Worm (Caenorhabditis elegans): ENCODE measurements around the gene Y110A2AL.6.
A peak's percentile ranks its signal among the peaks of the same experiment; 100 is the strongest.

Gene Y110A2AL.6

DNA sequence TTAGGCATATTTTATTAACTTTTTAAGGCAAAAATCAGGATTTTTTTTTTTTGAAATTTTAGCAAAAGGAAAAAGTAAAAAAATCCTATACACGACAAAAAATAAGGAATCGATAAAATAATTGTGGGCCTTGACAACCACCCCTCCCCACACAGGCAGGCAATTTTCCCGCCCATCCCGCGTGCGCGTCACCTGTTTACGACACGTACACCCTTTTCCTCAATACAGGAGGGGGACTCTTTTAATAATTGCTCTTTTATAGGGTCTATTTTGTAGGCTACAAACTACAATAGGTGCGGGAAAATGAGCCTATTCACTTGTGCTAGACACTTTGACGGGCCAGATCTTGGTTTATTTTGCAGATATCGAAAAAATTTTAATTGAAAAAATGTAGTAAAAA lies 8.9 kb downstream of the Y110A2AL.6 start:
- no peak for TF ChIP-seq pha-4 (tag; optimal IDR thresholded peaks at IDR 0.05)
- TF ChIP-seq unc-62 (GFP tag; optimal IDR thresholded peaks at IDR 0.05) = no peak
- TF ChIP-seq M03D4.4 (tag; optimal IDR thresholded peaks at IDR 0.05) = no peak
- no peak for TF ChIP-seq ham-2 (GFP tag; optimal IDR thresholded peaks at IDR 0.05)
- peak; percentile 81 for TF ChIP-seq hlh-1 (tag; optimal IDR thresholded peaks at IDR 0.05)
- TF ChIP-seq ceh-43 (GFP tag; optimal IDR thresholded peaks at IDR 0.05) = peak; percentile 61
- no peak for TF ChIP-seq unc-120 (tag; optimal IDR thresholded peaks at IDR 0.05; ENCODE audit: poor library complexity, severe bottlenecking)
- no peak for TF ChIP-seq ztf-11 (tag; optimal IDR thresholded peaks at IDR 0.05)
- TF ChIP-seq ceh-39 (tag; optimal IDR thresholded peaks at IDR 0.05) = peak; percentile 52
- TF ChIP-seq nhr-12 (tag; optimal IDR thresholded peaks at IDR 0.05) = peak; percentile 52
- TF ChIP-seq drap-1 (GFP tag; optimal IDR thresholded peaks at IDR 0.05) = no peak
- peak; percentile 34 for TF ChIP-seq mls-2 (tag; optimal IDR thresholded peaks at IDR 0.05)

- TF ChIP-seq ceh-39 (tag; optimal IDR thresholded peaks at IDR 0.05) (no peak), hlh-1 (tag; optimal IDR thresholded peaks at IDR 0.05) (peak; percentile 1)
These were observed 9.3 kb downstream of the Y110A2AL.6 start for ce11 chrII:2832098-2832497.

DNA sequence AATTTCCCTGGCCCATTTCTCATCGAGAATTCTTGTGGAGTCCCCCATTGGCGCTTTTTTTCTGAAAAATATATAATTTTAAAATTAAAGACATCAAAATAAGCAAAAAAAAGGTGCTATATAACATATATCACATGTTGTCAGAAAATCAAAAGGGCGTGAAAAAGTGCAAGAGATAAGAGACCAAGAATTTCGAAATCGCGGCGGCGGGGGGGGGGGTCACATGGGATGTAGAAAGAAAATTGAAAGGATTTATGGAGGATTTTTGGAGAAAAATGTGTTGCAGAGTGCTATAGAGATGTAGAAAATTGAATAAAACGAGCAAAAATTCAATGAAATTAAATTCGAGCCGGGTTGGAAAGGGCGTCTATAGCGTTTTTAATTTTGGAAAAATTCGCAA lies 10.3 kb downstream of the Y110A2AL.6 start, which contains the start of gene K12H6.6:
Gene K12H6.6, minus strand, starts transcription at position 61 of the 400 bp plus-strand sequence.
- TF ChIP-seq unc-120 (tag; optimal IDR thresholded peaks at IDR 0.05; ENCODE audit: poor library complexity, severe bottlenecking) = no peak
- no peak for TF ChIP-seq mab-5 (tag; optimal IDR thresholded peaks at IDR 0.05)
- no peak for TF ChIP-seq nhr-12 (tag; optimal IDR thresholded peaks at IDR 0.05)
- TF ChIP-seq ceh-39 (tag; optimal IDR thresholded peaks at IDR 0.05) = no peak
- TF ChIP-seq sptf-1 (tag; optimal IDR thresholded peaks at IDR 0.05) = no peak
- no peak for TF ChIP-seq cnd-1 (tag; optimal IDR thresholded peaks at IDR 0.05)
- no peak for TF ChIP-seq lin-32 (GFP tag; optimal IDR thresholded peaks at IDR 0.05)
- TF ChIP-seq blmp-1 (tag; optimal IDR thresholded peaks at IDR 0.05) = no peak
- no peak for TF ChIP-seq ceh-83 (GFP tag; optimal IDR thresholded peaks at IDR 0.05)
- no peak for TF ChIP-seq nhr-2 (tag; optimal IDR thresholded peaks at IDR 0.05)

ce11 chrII:2830144-2830543 lies 11.3 kb downstream of the Y110A2AL.6 start:
- no peak for TF ChIP-seq lin-13 (tag; optimal IDR thresholded peaks at IDR 0.05)
- no peak for TF ChIP-seq flh-1 (GFP tag; optimal IDR thresholded peaks at IDR 0.05)
- peak; percentile 34 for TF ChIP-seq lsy-2 (tag; optimal IDR thresholded peaks at IDR 0.05)
- TF ChIP-seq sptf-1 (tag; optimal IDR thresholded peaks at IDR 0.05) = peak; percentile 18
- TF ChIP-seq mls-2 (tag; optimal IDR thresholded peaks at IDR 0.05) = peak; percentile 3
- TF ChIP-seq nhr-76 (tag; optimal IDR thresholded peaks at IDR 0.05) = no peak

ce11 chrII:2829482-2829881 lies 11.9 kb downstream of the Y110A2AL.6 start:
- TF ChIP-seq blmp-1 (tag; optimal IDR thresholded peaks at IDR 0.05) = no peak
- TF ChIP-seq cnd-1 (tag; optimal IDR thresholded peaks at IDR 0.05) = no peak
- no peak for TF ChIP-seq nhr-28 (tag; optimal IDR thresholded peaks at IDR 0.05)
- no peak for TF ChIP-seq ham-2 (GFP tag; optimal IDR thresholded peaks at IDR 0.05)
- no peak for TF ChIP-seq elt-3 (tag; optimal IDR thresholded peaks at IDR 0.05)
- TF ChIP-seq lsy-2 (tag; optimal IDR thresholded peaks at IDR 0.05) = no peak
- TF ChIP-seq zip-8 (tag; optimal IDR thresholded peaks at IDR 0.05) = no peak
- TF ChIP-seq nhr-2 (tag; optimal IDR thresholded peaks at IDR 0.05) = no peak
- TF ChIP-seq bed-3 (GFP tag; optimal IDR thresholded peaks at IDR 0.05) = no peak
- no peak for TF ChIP-seq M03D4.4 (tag; optimal IDR thresholded peaks at IDR 0.05)
- no peak for TF ChIP-seq mab-5 (tag; optimal IDR thresholded peaks at IDR 0.05)
- TF ChIP-seq ceh-83 (GFP tag; optimal IDR thresholded peaks at IDR 0.05) = no peak
- no peak for TF ChIP-seq elt-1 (tag; optimal IDR thresholded peaks at IDR 0.05; ENCODE audit: borderline replicate concordance, insufficient read depth)
- TF ChIP-seq unc-62 (GFP tag; optimal IDR thresholded peaks at IDR 0.05) = no peak
- TF ChIP-seq snpc-4 (tag; optimal IDR thresholded peaks at IDR 0.05) = no peak

- TF ChIP-seq ces-1 (GFP tag; optimal IDR thresholded peaks at IDR 0.05) (no peak), unc-39 (tag; optimal IDR thresholded peaks at IDR 0.05) (no peak), nhr-12 (tag; optimal IDR thresholded peaks at IDR 0.05) (no peak), unc-120 (tag; optimal IDR thresholded peaks at IDR 0.05; ENCODE audit: poor library complexity, severe bottlenecking) (no peak), M03D4.4 (tag; optimal IDR thresholded peaks at IDR 0.05) (no peak), zip-8 (tag; optimal IDR thresholded peaks at IDR 0.05) (no peak), cnd-1 (tag; optimal IDR thresholded peaks at IDR 0.05) (no peak), ceh-43 (GFP tag; optimal IDR thresholded peaks at IDR 0.05) (no peak), sem-2 (GFP tag; optimal IDR thresholded peaks at IDR 0.05) (no peak), mep-1 (tag; optimal IDR thresholded peaks at IDR 0.05) (no peak), ceh-83 (GFP tag; optimal IDR thresholded peaks at IDR 0.05) (no peak), tbx-8 (GFP tag; optimal IDR thresholded peaks at IDR 0.05) (no peak), lin-32 (GFP tag; optimal IDR thresholded peaks at IDR 0.05) (no peak), mab-5 (tag; optimal IDR thresholded peaks at IDR 0.05) (no peak), flh-1 (GFP tag; optimal IDR thresholded peaks at IDR 0.05) (no peak), nhr-2 (tag; optimal IDR thresholded peaks at IDR 0.05) (no peak), snpc-4 (tag; optimal IDR thresholded peaks at IDR 0.05) (no peak), sptf-1 (tag; optimal IDR thresholded peaks at IDR 0.05) (no peak)
These were observed 13.5 kb downstream of the Y110A2AL.6 start, which contains the start of gene K12H6.8 for ce11 chrII:2827859-2828403. Gene K12H6.8 (plus strand): TSS chrII:2827896.

Measured in whole organism, mixed stage, embryonic.